Worm (Caenorhabditis elegans) whole organism, midembryonic: ENCODE results near the gene F48C5.2.

ENCODE experiments used
- T22C8.4 ChIP-seq: fragments of 200-800 bp; sonication (Bioruptor generic); IDR thresholded peaks from 2 replicates; pipeline ENCODE4 v1.3.6; 2022; ENCODE audit warnings: missing genetic modification characterization, missing compliant biosample characterization
- cog-1 ChIP-seq: sonication (generic microtip); optimal IDR thresholded peaks from 2 replicates; lab custom pipeline; 2016; ENCODE audit warnings: missing genetic modification characterization, missing compliant biosample characterization
- klf-2 ChIP-seq: fragments of 200-800 bp; sonication (Bioruptor generic); conservative IDR thresholded peaks from 2 replicates; pipeline ENCODE4 v1.3.6; 2022; ENCODE audit warnings: missing genetic modification reagents, missing genetic modification characterization, missing compliant biosample characterization
- ref-1 ChIP-seq: fragments of 200-800 bp; sonication (Bioruptor generic); conservative IDR thresholded peaks from 2 replicates; pipeline ENCODE4 v1.3.6; 2022; ENCODE audit warnings: missing genetic modification reagents, missing genetic modification characterization, missing compliant biosample characterization
- ztf-23 ChIP-seq: fragments of 200-800 bp; sonication (Bioruptor generic); IDR thresholded peaks from 2 replicates; pipeline ENCODE4 v1.3.6; 2022; ENCODE audit warnings: missing genetic modification reagents, missing genetic modification characterization, missing compliant biosample characterization

DNA sequence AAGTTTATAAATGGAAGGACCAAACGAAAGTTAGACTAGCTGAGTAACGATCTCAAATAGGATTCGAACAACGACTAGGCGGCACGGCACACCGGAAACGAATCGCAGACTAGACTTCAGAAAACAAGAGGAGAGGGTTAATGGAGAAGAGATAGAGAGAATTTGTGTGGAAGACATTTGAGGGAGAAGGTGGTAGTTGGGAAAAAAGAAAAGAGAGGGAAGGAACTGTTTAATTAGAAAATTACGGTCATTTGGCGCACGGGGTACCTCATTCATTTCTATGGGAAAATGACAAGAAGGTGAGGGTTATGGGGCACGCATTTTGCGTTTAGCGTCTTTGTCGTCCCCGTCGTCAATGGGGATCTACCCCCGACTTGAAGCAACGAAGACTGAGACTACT, at the start of gene F48C5.2:
- TF ChIP-seq ref-1 (GFP tag; lab: Robert Waterston, UW) (no peak), T22C8.4 (GFP tag; lab: Robert Waterston, UW) (no peak), klf-2 (GFP tag; lab: Robert Waterston, UW) (no peak), ztf-23 (GFP tag; lab: Robert Waterston, UW) (no peak), cog-1 (tag; lab: Kevin White, UChicago) (no peak)
